Fruit fly (Drosophila melanogaster): ENCODE measurements around the gene Ir94g.

Ir94g gene

dm6 chr3R:23483563-23483962, at the start of gene Ir94g:
Ir94g (plus strand) TSS chr3R:23483863.
- TF ChIP-seq noc (tag; optimal IDR thresholded peaks at IDR 0.05): no peak

dm6 chr3R:23438184-23438787, 45.4 kb upstream of the Ir94g start:
- TF ChIP-seq noc (tag; optimal IDR thresholded peaks at IDR 0.05): no peak

- no peak for TF ChIP-seq noc (tag; optimal IDR thresholded peaks at IDR 0.05)
These were observed 38.3 kb upstream of the Ir94g start for dm6 chr3R:23445249-23445916.

dm6 chr3R:23455866-23456265, 27.8 kb upstream of the Ir94g start:
- no peak for TF ChIP-seq noc (tag; optimal IDR thresholded peaks at IDR 0.05)

- no peak for TF ChIP-seq noc (tag; optimal IDR thresholded peaks at IDR 0.05)
These were observed 23.0 kb upstream of the Ir94g start for dm6 chr3R:23460667-23461066.

dm6 chr3R:23472011-23472958, 11.4 kb upstream of the Ir94g start, which contains the start of gene CG4374:
CG4374 (minus strand) TSS chr3R:23472278.
- TF ChIP-seq noc (tag; optimal IDR thresholded peaks at IDR 0.05): no peak

- TF ChIP-seq noc (tag; optimal IDR thresholded peaks at IDR 0.05): no peak
These were observed 7.6 kb upstream of the Ir94g start for dm6 chr3R:23476085-23476484.

dm6 chr3R:23481249-23481915, 2.3 kb upstream of the Ir94g start, which contains the start of gene Ir94f:
Ir94f (plus strand) TSS chr3R:23481865.
- TF ChIP-seq noc (tag; optimal IDR thresholded peaks at IDR 0.05): no peak

- TF ChIP-seq noc (tag; optimal IDR thresholded peaks at IDR 0.05): no peak
These were observed 3.1 kb downstream of the Ir94g start for dm6 chr3R:23486743-23487142.

dm6 chr3R:23487201-23487600, 3.5 kb downstream of the Ir94g start, which contains the start of gene Ir94h:
Ir94h (plus strand) TSS chr3R:23487501.
- no peak for TF ChIP-seq noc (tag; optimal IDR thresholded peaks at IDR 0.05)

dm6 chr3R:23496488-23496887, 12.8 kb downstream of the Ir94g start:
- no peak for TF ChIP-seq noc (tag; optimal IDR thresholded peaks at IDR 0.05)

- TF ChIP-seq noc (tag; optimal IDR thresholded peaks at IDR 0.05): no peak
These were observed 13.6 kb downstream of the Ir94g start for dm6 chr3R:23497241-23497640.

dm6 chr3R:23503511-23503910, 19.8 kb downstream of the Ir94g start:
- TF ChIP-seq noc (tag; optimal IDR thresholded peaks at IDR 0.05): no peak

- TF ChIP-seq noc (tag; optimal IDR thresholded peaks at IDR 0.05): no peak
These were observed 21.1 kb downstream of the Ir94g start for dm6 chr3R:23504760-23505159.

dm6 chr3R:23507376-23507775, 23.7 kb downstream of the Ir94g start, which contains the start of gene CG34289:
CG34289 (minus strand) TSS chr3R:23507476.
- no peak for TF ChIP-seq noc (tag; optimal IDR thresholded peaks at IDR 0.05)

- TF ChIP-seq noc (tag; optimal IDR thresholded peaks at IDR 0.05): no peak
These were observed 24.6 kb downstream of the Ir94g start for dm6 chr3R:23508304-23508703.

Measured in whole organism, larva.